Worm (Caenorhabditis elegans) whole organism, L1 larva: ENCODE data around the gene asp-16.

Experiments used
- aly-2 ChIP-seq: fragments of 150-350 bp; optimal IDR thresholded peaks from 2 replicates; lab custom pipeline; 2014; ENCODE audit warnings: missing biosample characterization, missing genetic modification characterization
- ama-1 ChIP-seq: fragments of 150-350 bp; optimal IDR thresholded peaks from 2 replicates; lab custom pipeline; 2014
- ceh-90 ChIP-seq: sonication (generic microtip); optimal IDR thresholded peaks from 2 replicates; lab custom pipeline; 2016; ENCODE audit warnings: missing genetic modification characterization, missing compliant biosample characterization
- elt-2 ChIP-seq: sonication (generic microtip); optimal IDR thresholded peaks from 2 replicates; lab custom pipeline; 2016; ENCODE audit warnings: missing genetic modification characterization, mild to moderate bottlenecking, inconsistent platforms, missing compliant biosample characterization, missing genetic modification reagents
- fkh-10 ChIP-seq: sonication (generic microtip); optimal IDR thresholded peaks from 2 replicates; lab custom pipeline; 2017; ENCODE audit warnings: missing biosample characterization, missing genetic modification reagents, missing genetic modification characterization
- nhr-11 ChIP-seq: fragments of 150-350 bp; optimal IDR thresholded peaks from 2 replicates; lab custom pipeline; 2014; ENCODE audit warnings: missing biosample characterization, missing genetic modification characterization
- snpc-4 ChIP-seq: fragments of 150-350 bp; optimal IDR thresholded peaks from 2 replicates; lab custom pipeline; 2014; ENCODE audit warnings: missing biosample characterization, missing genetic modification characterization
- tbx-2 ChIP-seq: sonication (generic microtip); optimal IDR thresholded peaks from 2 replicates; lab custom pipeline; 2016; ENCODE audit warnings: missing genetic modification characterization, missing compliant biosample characterization

ce11 chrV:19027338-19027737, 15.1 kb downstream of the asp-16 start:
- TF ChIP-seq ceh-90 (tag; lab: Kevin White, UChicago), result no peak
- no peak for TF ChIP-seq tbx-2
- TF ChIP-seq nhr-11 (tag; lab: Kevin White, UChicago), result no peak
- no peak for TF ChIP-seq aly-2 (tag; lab: Kevin White, UChicago)
- TF ChIP-seq elt-2 (tag; lab: Kevin White, UChicago), result no peak
- no peak for TF ChIP-seq fkh-10
- no peak for TF ChIP-seq snpc-4 (tag; lab: Kevin White, UChicago)
- no peak for TF ChIP-seq ama-1 (lab: Kevin White, UChicago)
